Fruit fly (Drosophila melanogaster) whole organism, embryonic: Measurements from ENCODE around the gene msn.

Experiments used
- B-H1 ChIP-seq: fragments of 200-800 bp; sonication (Bioruptor generic); IDR thresholded peaks from 3 replicates; pipeline ENCODE4 v1.3.6; 2022; ENCODE audit warnings: missing biosample characterization, missing genetic modification characterization
- CG10147 ChIP-seq: fragments of 200-800 bp; sonication (Bioruptor generic); optimal IDR thresholded peaks from 2 replicates; lab custom pipeline; 2019; ENCODE audit warnings: missing biosample characterization, mild to moderate bottlenecking, missing genetic modification characterization, moderate library complexity
- CG10267 ChIP-seq: fragments of 200-800 bp; sonication (Bioruptor generic); optimal IDR thresholded peaks from 2 replicates; lab custom pipeline; 2018; ENCODE audit warnings: missing biosample characterization, mild to moderate bottlenecking, missing genetic modification characterization, moderate library complexity
- CG11398 ChIP-seq: fragments of 200-800 bp; sonication (Bioruptor generic); optimal IDR thresholded peaks from 2 replicates; lab custom pipeline; 2016; ENCODE audit warnings: missing biosample characterization, missing genetic modification characterization
- CG11695 ChIP-seq: fragments of 200-800 bp; sonication (Bioruptor generic); IDR thresholded peaks from 3 replicates; pipeline ENCODE4 v1.3.6; 2022; ENCODE audit warnings: missing biosample characterization, missing genetic modification characterization
- CG12391 ChIP-seq: fragments of 200-800 bp; sonication (Bioruptor generic); optimal IDR thresholded peaks from 3 replicates; lab custom pipeline; 2018; ENCODE audit warnings: missing biosample characterization, mild to moderate bottlenecking, missing genetic modification characterization, moderate library complexity
- CG12942 ChIP-seq: fragments of 200-800 bp; sonication (Bioruptor generic); optimal IDR thresholded peaks from 3 replicates; lab custom pipeline; 2016; ENCODE audit warnings: missing biosample characterization, missing genetic modification characterization
- CG14667 ChIP-seq: fragments of 200-800 bp; sonication (Bioruptor generic); IDR thresholded peaks from 2 replicates; pipeline ENCODE4 v1.3.6; 2022; ENCODE audit warnings: missing biosample characterization, missing genetic modification characterization
- CG15073 ChIP-seq: fragments of 200-800 bp; sonication (Bioruptor generic); optimal IDR thresholded peaks from 2 replicates; lab custom pipeline; 2016; ENCODE audit warnings: missing biosample characterization, missing genetic modification characterization
- CG15269 ChIP-seq: fragments of 200-800 bp; sonication (Bioruptor generic); optimal IDR thresholded peaks from 2 replicates; lab custom pipeline; 2018; ENCODE audit warnings: missing biosample characterization, mild to moderate bottlenecking, missing genetic modification characterization, moderate library complexity
- CG18619 ChIP-seq: fragments of 200-800 bp; sonication (Bioruptor generic); optimal IDR thresholded peaks from 3 replicates; lab custom pipeline; 2017; ENCODE audit warnings: missing biosample characterization, mild to moderate bottlenecking, missing genetic modification characterization
- CG18764 ChIP-seq: fragments of 200-800 bp; sonication (Bioruptor generic); optimal IDR thresholded peaks from 3 replicates; lab custom pipeline; 2016; ENCODE audit warnings: missing biosample characterization, missing genetic modification characterization
- CG2116 ChIP-seq: fragments of 200-800 bp; sonication (Bioruptor generic); optimal IDR thresholded peaks from 3 replicates; lab custom pipeline; 2018; ENCODE audit warnings: missing biosample characterization, mild to moderate bottlenecking, missing genetic modification characterization
- CG2889 ChIP-seq: fragments of 200-800 bp; sonication (Bioruptor generic); IDR thresholded peaks from 3 replicates; pipeline ENCODE4 v1.3.6; 2022; ENCODE audit warnings: missing biosample characterization, missing genetic modification characterization
- CG32772 ChIP-seq: fragments of 200-800 bp; sonication (Bioruptor generic); IDR thresholded peaks from 2 replicates; pipeline ENCODE4 v1.3.6; 2022; ENCODE audit warnings: missing biosample characterization, missing genetic modification characterization
- CG43689 ChIP-seq: fragments of 200-800 bp; sonication (Bioruptor generic); IDR thresholded peaks from 2 replicates; pipeline ENCODE4 v1.3.6; 2022; ENCODE audit warnings: missing biosample characterization, missing genetic modification characterization
- CG7372 ChIP-seq: fragments of 200-800 bp; sonication (Bioruptor generic); IDR thresholded peaks from 2 replicates; pipeline ENCODE4 v1.3.6; 2022; ENCODE audit warnings: missing biosample characterization, missing genetic modification characterization
- CG7839 ChIP-seq: fragments of 200-800 bp; sonication (Bioruptor generic); optimal IDR thresholded peaks from 3 replicates; lab custom pipeline; 2018; ENCODE audit warnings: missing biosample characterization, mild to moderate bottlenecking, missing genetic modification characterization, moderate library complexity
- CG8478 ChIP-seq: fragments of >200 bp; optimal IDR thresholded peaks from 2 replicates; lab custom pipeline; 2018
- CG9727 ChIP-seq: fragments of 200-800 bp; sonication (Bioruptor generic); optimal IDR thresholded peaks from 3 replicates; lab custom pipeline; 2017; ENCODE audit warnings: missing biosample characterization, mild to moderate bottlenecking, missing genetic modification characterization
- Chrac-16 ChIP-seq: fragments of 200-800 bp; sonication (Bioruptor generic); optimal IDR thresholded peaks from 3 replicates; lab custom pipeline; 2016; ENCODE audit warnings: missing biosample characterization, missing genetic modification characterization
- E2f1 ChIP-seq: fragments of 200-800 bp; sonication (Bioruptor generic); IDR thresholded peaks from 2 replicates; pipeline ENCODE4 v1.3.6; 2022; ENCODE audit warnings: missing biosample characterization, missing genetic modification characterization
- Fer3 ChIP-seq: fragments of 200-800 bp; sonication (Bioruptor generic); optimal IDR thresholded peaks from 2 replicates; lab custom pipeline; 2018; ENCODE audit warnings: missing biosample characterization, mild to moderate bottlenecking, missing genetic modification characterization, moderate library complexity
- GATAe ChIP-seq: fragments of 200-800 bp; sonication (Bioruptor generic); conservative IDR thresholded peaks from 2 replicates; pipeline ENCODE4 v1.3.6; 2022; ENCODE audit warnings: missing biosample characterization, missing genetic modification characterization
- HLH3B ChIP-seq: fragments of 200-800 bp; sonication (Bioruptor generic); IDR thresholded peaks from 2 replicates; pipeline ENCODE4 v1.3.6; 2022; ENCODE audit warnings: missing biosample characterization, missing genetic modification characterization
- HmgZ ChIP-seq: fragments of 200-800 bp; sonication (Bioruptor generic); optimal IDR thresholded peaks from 2 replicates; lab custom pipeline; 2018; ENCODE audit warnings: missing biosample characterization, mild to moderate bottlenecking, missing genetic modification characterization
- Hmr ChIP-seq: fragments of 200-800 bp; sonication (Bioruptor generic); optimal IDR thresholded peaks from 3 replicates; lab custom pipeline; 2017; ENCODE audit warnings: mild to moderate bottlenecking, missing biosample characterization, missing genetic modification reagents, missing genetic modification characterization
- Hr39 ChIP-seq: fragments of >200 bp; optimal IDR thresholded peaks from 2 replicates; lab custom pipeline; 2017
- Hr78 ChIP-seq, 2 experiments: fragments of 200-800 bp in 1 of 2; fragments of >200 bp in 1 of 2; sonication (Bioruptor generic) in 1 of 2; optimal IDR thresholded peaks; 2 replicates each; lab custom pipeline; 2017 to 2019; ENCODE audit warnings: missing biosample characterization in 2 of 2, missing genetic modification characterization in 2 of 2, mild to moderate bottlenecking in 1 of 2, moderate library complexity in 1 of 2
- Nf-YB ChIP-seq: fragments of 200-800 bp; sonication (Bioruptor generic); optimal IDR thresholded peaks from 3 replicates; lab custom pipeline; 2019; ENCODE audit warnings: missing biosample characterization, mild to moderate bottlenecking, missing genetic modification characterization, moderate library complexity
- Nf-YC ChIP-seq: fragments of 200-800 bp; optimal IDR thresholded peaks from 3 replicates; lab custom pipeline; 2019; ENCODE audit warnings: missing biosample characterization, mild to moderate bottlenecking, missing genetic modification characterization, moderate library complexity
- Stat92E ChIP-seq, 3 experiments: fragments of >200 bp in 2 of 3; fragments of 200-800 bp in 1 of 3; sonication (Bioruptor generic) in 1 of 3; optimal IDR thresholded peaks; 2 replicates each; lab custom pipeline; 2017 to 2019; ENCODE audit warnings: missing biosample characterization in 3 of 3, missing genetic modification characterization in 3 of 3, mild to moderate bottlenecking in 1 of 3, moderate library complexity in 1 of 3
- Xbp1 ChIP-seq: fragments of 200-800 bp; sonication (Bioruptor generic); optimal IDR thresholded peaks from 3 replicates; lab custom pipeline; 2016; ENCODE audit warnings: missing biosample characterization, mild to moderate bottlenecking, missing genetic modification characterization
- aop ChIP-seq: fragments of 200-800 bp; sonication (Bioruptor generic); IDR thresholded peaks from 2 replicates; pipeline ENCODE4 v1.3.6; 2022; ENCODE audit warnings: missing biosample characterization, missing genetic modification characterization
- bigmax ChIP-seq: fragments of 200-800 bp; sonication (Bioruptor generic); optimal IDR thresholded peaks from 2 replicates; lab custom pipeline; 2018; ENCODE audit warnings: missing biosample characterization, mild to moderate bottlenecking, missing genetic modification characterization
- bsh ChIP-seq, 2 experiments: fragments of 200-800 bp; sonication (Bioruptor generic); optimal IDR thresholded peaks; 2 replicates each; lab custom pipeline; 2017 to 2018; ENCODE audit warnings: mild to moderate bottlenecking in 2 of 2, missing biosample characterization in 2 of 2, missing genetic modification characterization in 2 of 2, moderate library complexity in 1 of 2
- corto ChIP-seq: fragments of 200-800 bp; sonication (Bioruptor generic); optimal IDR thresholded peaks from 2 replicates; lab custom pipeline; 2016; ENCODE audit warnings: missing biosample characterization, mild to moderate bottlenecking, missing genetic modification characterization, moderate library complexity
- cwo ChIP-seq: fragments of 200-800 bp; sonication (Bioruptor generic); optimal IDR thresholded peaks from 3 replicates; lab custom pipeline; 2017; ENCODE audit warnings: missing biosample characterization, missing genetic modification characterization, mild to moderate bottlenecking, moderate library complexity, missing genetic modification reagents
- disco-r ChIP-seq: fragments of 200-800 bp; sonication (Bioruptor generic); optimal IDR thresholded peaks from 2 replicates; lab custom pipeline; 2016; ENCODE audit warnings: missing biosample characterization, missing genetic modification characterization
- dm ChIP-seq: fragments of 200-800 bp; sonication (Bioruptor generic); optimal IDR thresholded peaks from 3 replicates; lab custom pipeline; 2016; ENCODE audit warnings: missing biosample characterization, missing genetic modification characterization
- fd64A ChIP-seq: fragments of 200-800 bp; sonication (Bioruptor generic); optimal IDR thresholded peaks from 3 replicates; lab custom pipeline; 2018; ENCODE audit warnings: missing biosample characterization, mild to moderate bottlenecking, missing genetic modification characterization
- lilli ChIP-seq: fragments of 200-800 bp; sonication (Bioruptor generic); optimal IDR thresholded peaks from 3 replicates; lab custom pipeline; 2016; ENCODE audit warnings: missing biosample characterization, missing genetic modification characterization
- pb ChIP-seq: fragments of 200-800 bp; sonication (Bioruptor generic); optimal IDR thresholded peaks from 3 replicates; lab custom pipeline; 2016; ENCODE audit warnings: missing biosample characterization, missing genetic modification characterization
- pum ChIP-seq: fragments of 200-800 bp; sonication (Bioruptor generic); optimal IDR thresholded peaks from 2 replicates; lab custom pipeline; 2016; ENCODE audit warnings: missing biosample characterization, missing genetic modification characterization
- schlank ChIP-seq: fragments of 200-800 bp; sonication (Bioruptor generic); optimal IDR thresholded peaks from 2 replicates; lab custom pipeline; 2018; ENCODE audit warnings: missing biosample characterization, mild to moderate bottlenecking, missing genetic modification characterization
- slou ChIP-seq: fragments of 200-800 bp; sonication (Bioruptor generic); optimal IDR thresholded peaks from 3 replicates; lab custom pipeline; 2016; ENCODE audit warnings: missing biosample characterization, missing genetic modification characterization
- trem ChIP-seq: fragments of 200-800 bp; optimal IDR thresholded peaks from 3 replicates; lab custom pipeline; 2019; ENCODE audit warnings: missing biosample characterization, mild to moderate bottlenecking, missing genetic modification characterization, moderate library complexity
- vvl ChIP-seq: fragments of 200-800 bp; sonication (Bioruptor generic); IDR thresholded peaks from 2 replicates; pipeline ENCODE4 v1.3.6; 2022; ENCODE audit warnings: missing biosample characterization, missing genetic modification characterization
- wdn ChIP-seq: fragments of 200-800 bp; sonication (Bioruptor generic); IDR thresholded peaks from 2 replicates; pipeline ENCODE4 v1.3.6; 2022; ENCODE audit warnings: missing biosample characterization, missing genetic modification characterization

The msn gene

DNA sequence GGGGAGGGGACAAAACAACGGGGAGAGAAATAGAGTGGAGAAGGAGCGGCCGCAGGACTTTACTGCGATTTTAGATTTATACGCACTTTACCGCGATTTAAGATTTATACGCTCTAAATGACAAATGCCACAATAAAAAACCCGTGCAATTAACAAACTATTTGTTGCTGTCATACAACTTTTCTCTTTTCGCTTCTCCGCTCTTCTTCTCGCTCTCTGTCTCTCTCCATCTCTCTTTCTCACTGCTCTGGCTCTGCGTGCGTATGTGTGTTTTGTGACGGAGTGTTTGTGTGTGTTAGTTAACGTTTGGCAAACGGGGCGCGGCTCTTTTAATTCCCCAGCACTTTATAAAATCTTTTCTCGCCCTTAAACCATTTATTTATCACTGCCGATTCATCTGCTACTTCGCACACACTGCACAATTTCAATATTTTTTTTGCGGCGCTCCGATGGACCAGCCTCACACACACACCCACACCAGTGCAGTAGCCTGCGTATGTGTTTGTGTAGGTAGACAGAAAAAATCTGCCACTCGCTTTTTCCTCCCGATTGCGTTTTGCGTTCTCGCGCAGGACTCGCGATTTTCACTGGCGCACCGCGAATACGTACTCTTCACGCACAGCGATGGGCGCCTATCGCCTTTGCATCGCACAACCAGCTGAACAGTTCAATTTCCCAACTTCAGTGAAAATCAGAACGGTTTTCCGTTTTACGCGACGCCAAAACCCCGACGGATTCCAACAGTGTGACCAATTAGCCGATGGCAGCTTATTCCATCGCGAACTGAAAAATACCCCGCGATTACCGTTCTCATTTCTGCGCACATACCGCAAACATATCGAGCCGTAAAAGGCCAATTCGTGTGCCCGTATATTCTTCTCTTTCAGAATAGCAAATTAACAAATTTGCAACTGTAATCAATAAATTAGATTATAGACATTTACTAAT is at the start of gene msn (continued):
- TF ChIP-seq CG7372 (GFP tag; lab: Robert Waterston, UW) (no peak), CG11695 (GFP tag; lab: Robert Waterston, UW) (no peak), Stat92E (GFP tag; optimal IDR thresholded peaks at IDR 0.05; lab: Kevin White, UChicago) (peak in 1 of 3 experiments; percentile 77), trem (tag; lab: Kevin White, UChicago) (peak; percentile 36), cwo (GFP tag; lab: Kevin White, UChicago) (no peak), slou (GFP tag; lab: Kevin White, UChicago) (no peak), Fer3 (tag; lab: Kevin White, UChicago) (peak; percentile 14), CG15269 (no peak), bigmax (GFP tag; lab: Kevin White, UChicago) (no peak), CG32772 (GFP tag; lab: Robert Waterston, UW) (no peak), CG43689 (GFP tag; lab: Robert Waterston, UW) (no peak), CG18619 (GFP tag; lab: Kevin White, UChicago) (no peak), CG14667 (GFP tag; lab: Robert Waterston, UW) (no peak), CG15073 (GFP tag; lab: Kevin White, UChicago) (no peak), E2f1 (GFP tag; lab: Robert Waterston, UW) (no peak), B-H1 (GFP tag; lab: Robert Waterston, UW) (no peak; the same call in 2 of the 3 replicates), Hr78 (GFP tag; optimal IDR thresholded peaks at IDR 0.05; lab: Kevin White, UChicago) (peak in 1 of 2 experiments; percentile 46), CG18764 (GFP tag; lab: Kevin White, UChicago) (no peak), Chrac-16 (GFP tag; lab: Kevin White, UChicago) (no peak), CG10267 (peak; percentile 4), CG9727 (GFP tag; lab: Kevin White, UChicago) (no peak), disco-r (GFP tag; lab: Kevin White, UChicago) (no peak), Hr39 (lab: Kevin White, UChicago) (no peak), aop (GFP tag; lab: Robert Waterston, UW) (no peak), fd64A (no peak), HmgZ (tag; lab: Kevin White, UChicago) (peak; percentile 52), GATAe (GFP tag; lab: Robert Waterston, UW) (no peak), vvl (GFP tag; lab: Robert Waterston, UW) (peak; percentile 47), corto (GFP tag; lab: Kevin White, UChicago) (no peak), CG8478 (peak; percentile 90), Hmr (GFP tag; lab: Kevin White, UChicago) (peak; percentile 55), Nf-YB (GFP tag; lab: Kevin White, UChicago) (peak; percentile 41), CG11398 (GFP tag; lab: Kevin White, UChicago) (peak; percentile 11), Nf-YC (tag; lab: Kevin White, UChicago) (peak; percentile 55), CG12942 (no peak), Xbp1 (no peak), pum (GFP tag; lab: Kevin White, UChicago) (no peak), schlank (tag; lab: Kevin White, UChicago) (no peak), CG10147 (GFP tag; lab: Kevin White, UChicago) (no peak), CG7839 (tag; lab: Kevin White, UChicago) (no peak), dm (GFP tag; lab: Kevin White, UChicago) (peak; percentile 34), bsh (GFP tag; optimal IDR thresholded peaks at IDR 0.05; lab: Kevin White, UChicago) (peak in 1 of 2 experiments; percentile 40), lilli (GFP tag; lab: Kevin White, UChicago) (no peak), CG2889 (GFP tag; lab: Robert Waterston, UW) (no peak), CG12391 (tag; lab: Kevin White, UChicago) (peak; percentile 37), CG2116 (peak; percentile 55), HLH3B (GFP tag; lab: Robert Waterston, UW) (no peak), wdn (GFP tag; lab: Robert Waterston, UW) (no peak), pb (peak; percentile 40)
